Fruit fly (Drosophila melanogaster): Measurements from ENCODE around the gene CG34253.

CG34253 gene

DNA sequence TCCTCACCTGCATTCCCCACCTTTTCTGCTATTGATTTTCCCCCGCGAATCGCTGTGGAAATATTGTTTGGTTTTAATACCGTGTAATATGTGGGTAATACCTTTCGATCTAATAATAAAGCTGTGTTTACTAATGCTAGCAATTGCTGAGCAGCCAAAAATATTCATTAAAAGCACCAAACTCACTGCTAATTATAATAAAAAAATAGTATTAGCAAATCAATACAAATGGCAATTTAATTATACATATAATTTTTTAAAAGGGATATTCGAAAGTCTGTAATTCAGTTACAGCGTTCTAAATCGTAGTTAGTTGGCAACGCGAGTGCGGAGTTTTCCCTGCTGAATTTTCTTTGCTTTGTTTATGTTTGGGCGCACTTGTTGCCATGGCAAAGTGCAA lies 6.8 kb upstream of the CG34253 start:
- no peak for TF ChIP-seq CG17801 (GFP tag; optimal IDR thresholded peaks at IDR 0.05; ENCODE audit: partially characterized antibody)

DNA sequence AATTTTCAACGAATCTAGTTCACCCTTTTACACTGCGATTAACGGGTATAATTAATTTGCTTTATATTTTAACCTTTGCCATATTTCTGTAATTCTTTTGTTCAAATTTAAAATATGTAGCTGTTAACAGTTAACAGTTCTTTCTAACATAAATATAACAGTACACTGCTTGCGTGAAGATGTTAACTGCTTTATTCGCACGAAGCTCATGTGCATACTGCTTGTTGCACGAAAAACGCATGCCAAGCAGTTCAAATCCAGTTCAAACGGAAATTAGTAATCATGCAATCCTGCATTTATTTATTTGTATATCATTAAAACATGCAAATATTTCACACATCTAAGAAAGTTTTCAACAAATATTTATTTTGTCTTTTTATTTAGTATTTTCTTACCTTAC lies 907 bp upstream of the CG34253 start:
- TF ChIP-seq CG17801 (GFP tag; optimal IDR thresholded peaks at IDR 0.05; ENCODE audit: partially characterized antibody): no peak

DNA sequence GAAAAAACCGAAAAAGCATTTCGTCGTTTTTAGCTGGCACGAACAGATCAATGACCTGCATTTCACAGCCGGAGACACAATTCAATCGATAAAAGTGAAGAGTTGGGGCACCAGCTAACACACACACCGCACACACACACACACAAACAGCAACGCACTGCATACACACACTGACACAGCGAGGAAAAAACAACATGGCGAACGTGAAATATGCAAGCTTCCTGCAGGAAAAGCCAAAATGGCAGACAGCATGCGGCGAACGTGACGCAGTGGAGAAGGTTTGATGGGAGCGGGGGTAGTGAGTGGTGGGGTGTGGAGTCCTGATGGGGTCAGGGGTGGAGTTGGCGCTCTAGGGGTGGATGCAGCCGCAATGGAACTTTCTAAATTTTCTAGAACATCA lies 3.1 kb downstream of the CG34253 start:
- no peak for TF ChIP-seq CG17801 (GFP tag; optimal IDR thresholded peaks at IDR 0.05; ENCODE audit: partially characterized antibody)

DNA sequence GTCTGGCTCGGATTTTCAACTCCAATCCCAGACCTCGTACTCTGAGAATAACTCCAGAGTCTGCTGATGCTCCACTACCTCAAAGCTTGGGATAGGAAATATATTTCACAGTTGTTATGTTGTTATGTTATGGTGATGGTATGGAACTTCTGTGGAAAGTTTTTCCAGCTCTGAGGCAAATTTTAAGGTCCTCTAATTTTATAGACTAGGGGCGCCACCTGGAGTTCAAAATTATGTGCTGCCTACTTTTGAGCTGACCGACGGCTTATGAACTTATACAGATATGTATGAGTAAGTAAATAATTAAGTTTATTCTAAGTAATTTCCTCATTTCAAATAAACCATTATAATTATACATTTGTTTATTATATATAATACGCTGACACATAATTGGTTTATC lies 3.7 kb downstream of the CG34253 start:
- no peak for TF ChIP-seq CG17801 (GFP tag; optimal IDR thresholded peaks at IDR 0.05; ENCODE audit: partially characterized antibody)

- no peak for TF ChIP-seq CG17801 (GFP tag; optimal IDR thresholded peaks at IDR 0.05; ENCODE audit: partially characterized antibody)
Observed at dm6 chr3L:18081957-18082356, 5.2 kb downstream of the CG34253 start.

DNA sequence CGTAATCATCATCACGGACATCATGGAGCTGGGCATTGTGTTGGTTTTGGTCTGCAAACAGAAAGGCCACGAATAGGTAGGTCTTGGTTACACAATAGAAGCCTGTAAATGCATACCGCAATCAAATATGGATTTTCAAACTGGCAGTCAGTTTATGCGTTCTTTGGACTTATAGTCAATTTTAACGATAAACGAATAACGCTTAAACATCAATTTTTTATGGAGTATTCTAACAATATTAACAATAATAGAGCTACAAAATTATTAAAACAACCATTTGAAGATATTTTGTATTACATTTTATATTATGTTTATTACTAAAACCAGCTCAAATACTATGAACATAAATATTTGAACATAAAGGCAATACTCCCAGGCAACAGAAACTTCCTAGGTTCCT lies 5.6 kb downstream of the CG34253 start:
- no peak for TF ChIP-seq CG17801 (GFP tag; optimal IDR thresholded peaks at IDR 0.05; ENCODE audit: partially characterized antibody)

DNA sequence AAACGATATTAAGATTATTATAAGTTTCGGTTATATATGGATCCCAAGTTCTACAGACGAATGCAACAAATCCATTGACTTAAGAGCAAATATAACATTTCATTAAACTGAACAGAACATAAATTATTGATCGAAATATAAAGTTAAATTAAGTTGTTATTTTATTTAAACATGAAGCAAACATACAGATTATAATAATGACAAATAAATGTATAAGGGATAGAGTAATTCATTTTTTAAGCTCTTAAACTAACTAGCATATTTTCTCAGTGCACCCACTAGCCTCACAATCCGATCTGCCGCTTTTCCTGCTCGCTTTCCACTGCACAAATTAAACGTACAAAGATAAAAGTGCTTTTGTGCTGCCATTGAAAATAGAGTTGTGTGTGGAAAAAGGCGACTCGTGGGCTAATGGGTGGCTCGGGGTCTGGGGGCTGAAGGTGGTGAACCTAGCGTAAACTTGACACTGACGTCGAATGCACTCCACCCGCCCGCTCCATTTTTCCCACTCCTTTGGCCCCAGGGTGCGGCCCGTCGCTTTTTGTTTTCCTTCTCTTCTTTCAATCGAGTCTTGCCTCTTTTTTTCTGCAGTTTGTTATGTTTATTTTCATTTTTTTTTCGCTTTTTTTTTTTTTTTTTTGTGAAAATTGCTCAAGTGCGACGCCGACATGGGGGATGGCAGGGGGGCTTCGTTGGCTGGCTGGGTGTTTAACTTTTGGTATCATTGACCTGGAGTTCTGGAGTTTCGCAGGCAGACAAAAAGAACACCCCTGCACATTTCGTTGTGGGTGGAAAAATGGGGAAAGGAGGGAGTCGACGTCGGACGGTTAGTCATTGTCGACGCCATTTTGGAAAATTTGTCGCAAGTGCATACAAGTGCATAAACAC lies 7.3 kb downstream of the CG34253 start:
- no peak for TF ChIP-seq CG17801 (GFP tag; optimal IDR thresholded peaks at IDR 0.05; ENCODE audit: partially characterized antibody)

DNA sequence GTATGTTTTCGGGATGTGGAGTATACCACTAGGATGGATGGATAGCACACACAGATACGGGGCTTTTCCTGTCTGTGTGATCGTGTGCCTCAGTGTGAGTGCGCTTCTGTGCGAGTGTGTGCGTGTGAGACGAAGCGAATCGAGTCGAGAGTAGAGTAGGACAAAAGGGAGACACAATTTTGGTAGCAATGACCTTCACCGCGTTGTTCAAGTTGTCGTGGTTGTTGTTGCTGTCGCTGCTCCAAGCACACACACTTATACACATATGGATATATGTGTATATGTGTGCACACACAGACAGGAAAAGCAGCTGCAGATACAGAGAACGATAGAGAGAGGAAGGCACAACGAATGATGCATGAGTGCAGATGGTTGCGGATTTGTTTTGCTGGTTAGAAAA lies 8.0 kb downstream of the CG34253 start:
- TF ChIP-seq CG17801 (GFP tag; optimal IDR thresholded peaks at IDR 0.05; ENCODE audit: partially characterized antibody): no peak

dm6 chr3L:18078614-18079013 lies 8.5 kb downstream of the CG34253 start:
- TF ChIP-seq CG17801 (GFP tag; optimal IDR thresholded peaks at IDR 0.05; ENCODE audit: partially characterized antibody): no peak

dm6 chr3L:18077649-18078417 lies 9.3 kb downstream of the CG34253 start:
- peak; percentile 52 for TF ChIP-seq CG17801 (GFP tag; optimal IDR thresholded peaks at IDR 0.05; ENCODE audit: partially characterized antibody)

dm6 chr3L:18076649-18077048 lies 10.5 kb downstream of the CG34253 start:
- TF ChIP-seq CG17801 (GFP tag; optimal IDR thresholded peaks at IDR 0.05; ENCODE audit: partially characterized antibody): no peak

DNA sequence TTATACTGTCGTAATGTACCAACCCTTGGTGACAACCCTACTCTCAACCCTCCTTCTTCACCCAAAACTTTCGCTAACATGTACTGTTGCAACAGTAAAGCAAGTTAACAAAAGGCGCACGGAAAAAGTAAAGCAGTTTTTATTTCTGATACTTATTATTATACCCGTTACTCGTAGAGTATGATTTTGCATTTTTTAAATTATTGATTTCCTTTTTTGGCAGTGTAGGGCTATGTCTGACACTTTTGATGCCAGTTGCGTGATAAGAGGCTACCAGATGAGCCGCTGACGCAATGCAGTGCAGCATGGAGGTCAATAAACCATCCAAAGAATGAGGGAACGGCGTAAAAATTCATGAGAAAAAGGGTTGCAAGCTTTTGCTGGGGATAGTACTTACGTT lies 11.3 kb downstream of the CG34253 start:
- TF ChIP-seq CG17801 (GFP tag; optimal IDR thresholded peaks at IDR 0.05; ENCODE audit: partially characterized antibody): no peak

- TF ChIP-seq CG17801 (GFP tag; optimal IDR thresholded peaks at IDR 0.05; ENCODE audit: partially characterized antibody): no peak
Observed at dm6 chr3L:18074988-18075387, 12.1 kb downstream of the CG34253 start.

DNA sequence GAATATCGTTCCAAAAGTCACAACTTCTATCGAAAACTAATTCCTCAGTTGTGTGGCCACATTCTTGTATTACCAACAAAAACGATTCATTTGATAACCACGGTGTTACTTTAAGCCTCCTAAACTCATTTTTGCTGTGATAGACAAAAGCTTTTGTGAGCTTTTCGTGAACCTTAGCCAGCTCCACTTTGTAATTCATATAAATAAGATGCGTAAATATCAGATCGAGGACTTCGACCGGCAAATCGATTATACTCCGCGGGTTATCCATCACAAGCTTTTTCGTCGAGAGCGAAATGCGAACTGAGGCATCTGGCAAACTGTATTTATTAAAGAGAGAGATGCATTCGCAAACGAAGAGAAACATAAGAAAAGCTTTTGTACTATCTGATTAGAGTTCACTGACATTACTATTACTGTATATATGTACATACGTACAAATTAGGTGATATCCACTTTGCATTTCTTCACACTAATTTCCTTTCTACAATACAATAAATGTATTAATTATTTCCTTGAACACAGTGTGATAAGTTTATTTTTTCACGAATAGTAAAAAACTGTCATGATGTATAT lies 13.5 kb downstream of the CG34253 start, which contains the start of gene CG44004:
Gene CG44004 (minus strand): TSS at position 305 of the 576 bp plus-strand sequence.
- no peak for TF ChIP-seq CG17801 (GFP tag; optimal IDR thresholded peaks at IDR 0.05; ENCODE audit: partially characterized antibody)

DNA sequence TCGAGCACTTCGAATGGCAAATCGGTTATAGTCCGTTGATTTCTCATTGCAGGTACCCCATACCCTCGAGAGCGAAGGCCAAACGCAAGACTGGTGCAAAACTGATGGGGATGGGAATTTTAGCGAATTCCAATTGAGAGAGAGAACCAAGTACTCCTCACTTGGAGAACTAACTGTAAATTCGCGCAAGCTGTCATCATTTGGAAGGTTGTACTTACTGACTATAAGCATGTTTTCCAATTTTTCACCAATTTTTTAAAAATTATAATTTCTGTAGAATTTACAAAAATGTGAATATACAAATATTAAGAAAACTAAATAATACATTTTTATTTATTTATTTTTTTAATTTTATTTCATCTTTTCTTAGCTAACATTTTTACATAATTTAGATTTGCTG lies 15.1 kb downstream of the CG34253 start, which contains the start of gene CG44005:
Gene CG44005 (minus strand): TSS at position 101 of the 400 bp plus-strand sequence.
- no peak for TF ChIP-seq CG17801 (GFP tag; optimal IDR thresholded peaks at IDR 0.05; ENCODE audit: partially characterized antibody)

DNA sequence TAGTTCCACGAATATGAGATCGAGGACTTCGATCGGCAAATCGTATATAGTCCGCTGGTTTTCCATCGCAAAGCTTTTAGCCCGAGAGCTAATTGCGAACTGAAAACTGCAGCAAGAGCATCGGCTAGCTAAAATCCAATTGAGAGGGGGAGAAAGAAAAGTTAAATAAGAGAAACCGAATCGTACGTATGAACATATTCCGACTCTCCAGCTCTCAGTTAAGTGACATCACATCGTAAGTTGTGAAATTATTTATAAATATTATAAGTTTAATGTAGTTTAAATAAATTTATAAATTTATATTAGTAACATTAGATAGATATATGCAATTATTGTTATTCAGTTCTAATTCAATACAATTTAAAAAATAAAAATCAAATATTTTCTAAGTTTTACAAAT lies 17.1 kb downstream of the CG34253 start, which contains the start of gene CG44006:
Gene CG44006 (minus strand): TSS at position 101 of the 400 bp plus-strand sequence.
- no peak for TF ChIP-seq CG17801 (GFP tag; optimal IDR thresholded peaks at IDR 0.05; ENCODE audit: partially characterized antibody)
